Fruit fly (Drosophila melanogaster): ENCODE results near the gene CG17477.
A peak's percentile ranks its signal among the peaks of the same experiment; 100 is the strongest.

Gene CG17477

DNA sequence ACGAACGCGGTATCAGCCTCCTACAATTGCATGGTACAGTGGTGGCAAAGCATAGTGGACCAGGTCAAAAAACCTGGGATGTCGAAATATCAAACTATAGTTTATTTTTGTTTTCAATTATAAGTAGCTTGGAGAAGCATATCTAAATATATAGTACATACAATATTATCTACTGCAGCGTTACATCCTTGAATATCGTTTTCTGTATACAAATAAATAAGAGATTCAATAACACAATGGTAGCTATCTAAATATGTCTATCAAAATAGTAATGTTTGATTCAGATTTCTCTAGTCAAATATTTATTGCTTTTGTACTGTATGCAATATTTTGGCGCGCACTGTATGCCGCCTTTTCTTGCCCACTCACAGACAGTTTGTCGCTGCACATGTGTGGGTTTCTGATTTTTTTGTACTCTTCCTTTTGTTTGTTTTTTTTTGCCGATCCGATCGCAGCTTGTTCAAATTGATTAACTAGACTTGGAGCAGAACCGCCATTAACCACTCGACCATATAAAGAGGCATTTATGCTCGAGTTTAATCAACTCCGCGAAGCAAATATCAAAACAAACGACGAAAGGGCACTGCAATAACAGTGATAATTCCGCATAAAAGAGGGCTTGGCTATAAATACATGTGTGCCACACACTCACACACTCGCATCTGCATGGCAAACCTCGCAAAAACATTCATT lies 45.9 kb downstream of the CG17477 start (continued):
- TF ChIP-seq CG15479 (GFP tag; optimal IDR thresholded peaks at IDR 0.05) (no peak), CG2116 (GFP tag; optimal IDR thresholded peaks at IDR 0.05) (peak; percentile 88), CoRest (tag; optimal IDR thresholded peaks at IDR 0.05) (peak; percentile 96), abd-A (tag; optimal IDR thresholded peaks at IDR 0.05) (no peak), E2f1 (GFP tag; IDR thresholded peaks at IDR 0.05) (peak; percentile 94), Xrp1 (GFP tag; IDR thresholded peaks at IDR 0.05) (peak; percentile 97), bigmax (GFP tag; optimal IDR thresholded peaks at IDR 0.05) (no peak), CG3065 (GFP tag; optimal IDR thresholded peaks at IDR 0.05) (peak; percentile 89), pan (optimal IDR thresholded peaks at IDR 0.05) (no peak), pan (GFP tag; optimal IDR thresholded peaks at IDR 0.05 in 1 of 2, IDR thresholded peaks at IDR 0.05 in 1 of 2) (peak in 1 of 2 experiments; percentile 96), Ets65A (GFP tag) (peak; percentile 96), cwo (GFP tag; optimal IDR thresholded peaks at IDR 0.05) (peak; percentile 93), prd (optimal IDR thresholded peaks at IDR 0.05) (no peak), prd (GFP tag; IDR thresholded peaks at IDR 0.05) (peak; percentile 94), CG8478 (optimal IDR thresholded peaks at IDR 0.05) (no peak), CG14050 (GFP tag; IDR thresholded peaks at IDR 0.05) (peak; percentile 93), Sin3A (optimal IDR thresholded peaks at IDR 0.05) (no peak), gcm2 (GFP tag; optimal IDR thresholded peaks at IDR 0.05) (peak; percentile 84), ATbp (GFP tag; optimal IDR thresholded peaks at IDR 0.05) (peak; percentile 96), lbe (GFP tag; optimal IDR thresholded peaks at IDR 0.05) (peak; percentile 89), psq (GFP tag; optimal IDR thresholded peaks at IDR 0.05) (peak; percentile 67), fru (optimal IDR thresholded peaks at IDR 0.05) (no peak), CG4707 (GFP tag; optimal IDR thresholded peaks at IDR 0.05) (peak; percentile 85), CG5953 (GFP tag; IDR thresholded peaks at IDR 0.05) (peak; percentile 92), Hand (GFP tag; optimal IDR thresholded peaks at IDR 0.05) (peak; percentile 93), CG11093 (GFP tag; IDR thresholded peaks at IDR 0.05) (peak; percentile 88), inv (GFP tag; IDR thresholded peaks at IDR 0.05; ENCODE audit: partially characterized antibody) (no peak), Dll (GFP tag; IDR thresholded peaks at IDR 0.05; ENCODE audit: partially characterized antibody) (no peak), jigr1 (GFP tag; IDR thresholded peaks at IDR 0.05) (peak; percentile 86; the same call in 2 of the 3 replicates), CG30431 (GFP tag; optimal IDR thresholded peaks at IDR 0.05) (peak; percentile 91), CG18619 (GFP tag; optimal IDR thresholded peaks at IDR 0.05) (peak; percentile 95), Elba2 (GFP tag; optimal IDR thresholded peaks at IDR 0.05) (peak; percentile 39), seq (GFP tag; IDR thresholded peaks at IDR 0.05) (peak; percentile 96), CG17829 (tag; optimal IDR thresholded peaks at IDR 0.05) (peak; percentile 96), Nf-YA (GFP tag; IDR thresholded peaks at IDR 0.05) (peak; percentile 78), Bteb2 (GFP tag; optimal IDR thresholded peaks at IDR 0.05) (peak; percentile 91), Max (GFP tag; optimal IDR thresholded peaks at IDR 0.05) (peak; percentile 96), Antp (GFP tag; optimal IDR thresholded peaks at IDR 0.05) (peak; percentile 88), dmrt11E (tag; optimal IDR thresholded peaks at IDR 0.05) (peak; percentile 96), Meics (GFP tag; optimal IDR thresholded peaks at IDR 0.05) (peak; percentile 95), nerfin-2 (GFP tag; IDR thresholded peaks at IDR 0.05; ENCODE audit: partially characterized antibody) (no peak), Blimp-1 (GFP tag; optimal IDR thresholded peaks at IDR 0.05) (peak; percentile 92), mam (GFP tag; optimal IDR thresholded peaks at IDR 0.05) (peak; percentile 88), twi (tag; optimal IDR thresholded peaks at IDR 0.05) (peak; percentile 84), CG6813 (GFP tag; optimal IDR thresholded peaks at IDR 0.05) (peak; percentile 94), exex (tag; optimal IDR thresholded peaks at IDR 0.05) (peak; percentile 53), toy (GFP tag; IDR thresholded peaks at IDR 0.05) (peak; percentile 75; the same call in 1 of the 2 replicates), Mrtf (GFP tag; IDR thresholded peaks at IDR 0.05) (peak; percentile 88), tll (GFP tag; optimal IDR thresholded peaks at IDR 0.05) (no peak), pfk (GFP tag; optimal IDR thresholded peaks at IDR 0.05) (no peak), croc (GFP tag; conservative IDR thresholded peaks at IDR 0.05) (peak; percentile 88)

Data from whole organism, embryonic.